Worm (Caenorhabditis elegans): ENCODE results near the gene F58A6.1.

DNA sequence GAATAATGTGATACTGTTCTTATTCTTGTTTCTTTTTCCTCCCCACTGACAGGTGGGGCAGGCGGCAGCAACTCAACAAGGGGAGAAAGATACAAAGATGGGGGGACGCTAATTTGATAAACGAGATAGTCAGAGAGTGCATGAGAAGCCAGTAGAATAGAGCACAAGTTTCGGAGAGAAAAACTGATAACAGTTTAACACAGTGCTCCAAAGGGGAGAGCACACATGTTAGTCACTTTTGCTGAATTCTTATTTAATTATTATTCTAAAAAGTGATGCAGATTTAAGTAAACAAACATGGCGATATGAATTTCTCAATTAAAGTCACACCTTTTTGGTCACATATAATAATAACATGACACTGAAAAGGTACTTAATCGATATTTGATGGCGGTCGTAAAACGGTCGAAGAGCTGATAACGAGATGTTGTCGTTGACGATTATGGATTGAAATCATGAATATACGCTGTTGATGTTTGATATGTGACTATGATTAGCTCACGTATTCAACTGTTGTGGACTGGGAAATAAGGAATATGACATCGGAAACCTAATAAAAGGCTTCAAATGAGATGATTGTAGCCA is 43.3 kb downstream of the F58A6.1 start:
- no peak for TF ChIP-seq snpc-4 (tag; optimal IDR thresholded peaks at IDR 0.05)
- TF ChIP-seq nhr-12 (tag; optimal IDR thresholded peaks at IDR 0.05): no peak
- TF ChIP-seq unc-62 (GFP tag; optimal IDR thresholded peaks at IDR 0.05): no peak
- TF ChIP-seq mep-1 (tag; optimal IDR thresholded peaks at IDR 0.05): no peak
- TF ChIP-seq ceh-39 (tag; optimal IDR thresholded peaks at IDR 0.05): no peak
- TF ChIP-seq nhr-237 (tag; optimal IDR thresholded peaks at IDR 0.05): no peak
- TF ChIP-seq ztf-11 (tag; optimal IDR thresholded peaks at IDR 0.05): no peak
- TF ChIP-seq nhr-28 (tag; optimal IDR thresholded peaks at IDR 0.05): no peak
- TF ChIP-seq elt-3 (tag; optimal IDR thresholded peaks at IDR 0.05): no peak
